Fruit fly (Drosophila melanogaster) Kc167 (cell line): ENCODE data around the gene Ac76E.

Experiments
- Myc ChIP-seq: fragments of >200 bp; optimal IDR thresholded peaks from 2 replicates; lab custom pipeline; 2017; ENCODE audit warnings: missing external identifiers
- Sin3A ChIP-seq: fragments of >200 bp; optimal IDR thresholded peaks from 2 replicates; lab custom pipeline; 2018; ENCODE audit warnings: missing external identifiers
- h ChIP-seq: fragments of >200 bp; optimal IDR thresholded peaks from 3 replicates; lab custom pipeline; 2018; ENCODE audit warnings: missing external identifiers
- insv ChIP-seq: fragments of >200 bp; optimal IDR thresholded peaks from 3 replicates; lab custom pipeline; 2018; ENCODE audit warnings: missing external identifiers
- psq ChIP-seq: fragments of >200 bp; optimal IDR thresholded peaks from 2 replicates; lab custom pipeline; 2017; ENCODE audit warnings: missing external identifiers
- ttk ChIP-seq: sonication (Bioruptor generic); optimal IDR thresholded peaks from 2 replicates; lab custom pipeline; 2017; ENCODE audit warnings: missing external identifiers

DNA sequence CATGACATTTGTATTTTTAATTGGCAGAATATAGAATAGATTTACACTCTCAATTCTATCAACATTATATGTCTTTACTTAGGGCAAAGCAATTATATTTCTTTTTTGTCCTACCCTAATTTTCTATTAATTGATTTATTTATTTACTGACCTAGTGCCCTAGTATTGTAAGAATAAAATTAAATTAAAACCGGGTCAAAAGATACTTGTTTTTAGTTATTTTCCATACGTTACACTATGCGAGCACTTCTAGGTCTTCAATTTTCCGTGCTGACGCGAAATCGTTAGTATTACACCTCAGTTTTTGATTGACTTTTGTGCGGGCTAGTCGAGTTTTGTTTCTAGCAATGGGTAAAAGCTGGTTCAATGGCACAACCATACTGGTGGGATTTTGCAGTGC, 7.7 kb upstream of the Ac76E start, which contains the start of gene CG46462:
- no peak for TF ChIP-seq Myc (lab: Kevin White, UChicago)
- no peak for TF ChIP-seq psq (lab: Kevin White, UChicago)
- TF ChIP-seq Sin3A (lab: Kevin White, UChicago), result no peak
- no peak for TF ChIP-seq insv (lab: Kevin White, UChicago)
- no peak for TF ChIP-seq h
- TF ChIP-seq ttk (lab: Kevin White, UChicago), result no peak
